Fruit fly (Drosophila melanogaster) whole organism, embryonic: ENCODE data around the gene CG42784.

Source experiments
- Abd-B ChIP-seq: fragments of 200-800 bp; sonication (Bioruptor generic); optimal IDR thresholded peaks from 2 replicates; lab custom pipeline; 2018; ENCODE audit warnings: missing biosample characterization, mild to moderate bottlenecking, missing genetic modification characterization, moderate library complexity
- Adf1 ChIP-seq: fragments of 200-800 bp; sonication (Bioruptor generic); IDR thresholded peaks from 2 replicates; pipeline ENCODE4 v1.3.6; 2022; ENCODE audit warnings: missing biosample characterization, missing genetic modification characterization
- CG11247 ChIP-seq: fragments of 200-800 bp; sonication (Bioruptor generic); IDR thresholded peaks from 2 replicates; pipeline ENCODE4 v1.3.6; 2022; ENCODE audit warnings: missing biosample characterization, missing genetic modification characterization
- CG11456 ChIP-seq: fragments of 200-800 bp; sonication (Bioruptor generic); IDR thresholded peaks from 3 replicates; pipeline ENCODE4 v1.3.6; 2022; ENCODE audit warnings: missing biosample characterization, missing genetic modification characterization
- CG11504 ChIP-seq: fragments of 200-800 bp; sonication (Bioruptor generic); optimal IDR thresholded peaks from 3 replicates; lab custom pipeline; 2019; ENCODE audit warnings: missing biosample characterization, mild to moderate bottlenecking, missing genetic modification characterization, moderate library complexity
- CG13123 ChIP-seq: fragments of 200-800 bp; sonication (Bioruptor generic); optimal IDR thresholded peaks from 2 replicates; lab custom pipeline; 2016; ENCODE audit warnings: missing biosample characterization, missing genetic modification characterization
- CG1647 ChIP-seq: fragments of 200-800 bp; sonication (Bioruptor generic); optimal IDR thresholded peaks from 3 replicates; lab custom pipeline; 2016; ENCODE audit warnings: missing biosample characterization, missing genetic modification characterization
- CG17802 ChIP-seq: fragments of 200-800 bp; sonication (Bioruptor generic); optimal IDR thresholded peaks from 2 replicates; lab custom pipeline; 2018; ENCODE audit warnings: missing biosample characterization, mild to moderate bottlenecking, missing genetic modification characterization, moderate library complexity
- CG18476 ChIP-seq: fragments of 200-800 bp; sonication (Bioruptor generic); optimal IDR thresholded peaks from 2 replicates; lab custom pipeline; 2016; ENCODE audit warnings: missing biosample characterization, mild to moderate bottlenecking, missing genetic modification characterization
- CG18619 ChIP-seq: fragments of 200-800 bp; sonication (Bioruptor generic); optimal IDR thresholded peaks from 3 replicates; lab custom pipeline; 2017; ENCODE audit warnings: missing biosample characterization, mild to moderate bottlenecking, missing genetic modification characterization
- CG3163 ChIP-seq: fragments of 200-800 bp; sonication (Bioruptor generic); optimal IDR thresholded peaks from 3 replicates; lab custom pipeline; 2016; ENCODE audit warnings: missing biosample characterization, missing genetic modification characterization
- CG33557 ChIP-seq: fragments of 200-800 bp; sonication (Bioruptor generic); optimal IDR thresholded peaks from 2 replicates; lab custom pipeline; 2019; ENCODE audit warnings: missing biosample characterization, mild to moderate bottlenecking, missing genetic modification characterization, moderate library complexity
- CG3726 ChIP-seq: fragments of 200-800 bp; sonication (Bioruptor generic); IDR thresholded peaks from 3 replicates; pipeline ENCODE4, ENCODE4 v1.3.6; 2022; ENCODE audit warnings: missing biosample characterization, missing genetic modification characterization
- CG3847 ChIP-seq: fragments of 200-800 bp; sonication (Bioruptor generic); IDR thresholded peaks from 2 replicates; pipeline ENCODE4 v1.3.6; 2022; ENCODE audit warnings: missing biosample characterization, missing genetic modification characterization
- CG4404 ChIP-seq: fragments of 200-800 bp; sonication (Bioruptor generic); IDR thresholded peaks from 2 replicates; pipeline ENCODE4 v1.3.6; 2022; ENCODE audit warnings: missing biosample characterization, missing genetic modification characterization
- CG5245 ChIP-seq: fragments of 200-800 bp; sonication (Bioruptor generic); optimal IDR thresholded peaks from 3 replicates; lab custom pipeline; 2016; ENCODE audit warnings: missing biosample characterization, missing genetic modification characterization
- CG6254 ChIP-seq: fragments of 200-800 bp; sonication (Bioruptor generic); optimal IDR thresholded peaks from 3 replicates; lab custom pipeline; 2017; ENCODE audit warnings: mild to moderate bottlenecking, missing biosample characterization, missing genetic modification reagents, missing genetic modification characterization
- CG6854 ChIP-seq: fragments of 200-800 bp; sonication (Bioruptor generic); optimal IDR thresholded peaks from 3 replicates; lab custom pipeline; 2017; ENCODE audit warnings: missing biosample characterization, mild to moderate bottlenecking, missing genetic modification characterization
- CG7839 ChIP-seq: fragments of 200-800 bp; sonication (Bioruptor generic); optimal IDR thresholded peaks from 3 replicates; lab custom pipeline; 2018; ENCODE audit warnings: missing biosample characterization, mild to moderate bottlenecking, missing genetic modification characterization, moderate library complexity
- CG7963 ChIP-seq: fragments of 200-800 bp; sonication (Bioruptor generic); IDR thresholded peaks from 3 replicates; pipeline ENCODE4 v1.3.6; 2022; ENCODE audit warnings: missing biosample characterization, missing genetic modification characterization; ENCODE audit not compliant: partially characterized antibody
- Chrac-16 ChIP-seq: fragments of 200-800 bp; sonication (Bioruptor generic); optimal IDR thresholded peaks from 3 replicates; lab custom pipeline; 2016; ENCODE audit warnings: missing biosample characterization, missing genetic modification characterization
- CoRest ChIP-seq: fragments of 200-800 bp; sonication (Bioruptor generic); optimal IDR thresholded peaks from 3 replicates; lab custom pipeline; 2018; ENCODE audit warnings: missing biosample characterization, mild to moderate bottlenecking, missing genetic modification characterization, moderate library complexity
- Dip2 ChIP-seq: fragments of 200-800 bp; sonication (Bioruptor generic); IDR thresholded peaks from 2 replicates; pipeline ENCODE4 v1.3.6; 2022; ENCODE audit warnings: missing biosample characterization, missing genetic modification characterization
- H2.0 ChIP-seq: fragments of 200-800 bp; sonication (Bioruptor generic); IDR thresholded peaks from 2 replicates; pipeline ENCODE4 v1.3.6; 2022; ENCODE audit warnings: missing biosample characterization, missing genetic modification characterization
- Hr39 ChIP-seq: fragments of >200 bp; optimal IDR thresholded peaks from 2 replicates; lab custom pipeline; 2017
- NC2α ChIP-seq: fragments of 200-800 bp; sonication (Bioruptor generic); optimal IDR thresholded peaks from 2 replicates; lab custom pipeline; 2016; ENCODE audit warnings: missing biosample characterization, missing genetic modification characterization
- NFAT ChIP-seq: fragments of 200-800 bp; sonication (Bioruptor generic); IDR thresholded peaks from 2 replicates; pipeline ENCODE4 v1.3.6; 2022; ENCODE audit warnings: missing biosample characterization, missing genetic modification characterization
- NK7.1 ChIP-seq: fragments of 200-800 bp; sonication (Bioruptor generic); optimal IDR thresholded peaks from 3 replicates; lab custom pipeline; 2016; ENCODE audit warnings: missing biosample characterization, missing genetic modification characterization
- Nf-YA ChIP-seq: fragments of 200-800 bp; sonication (Bioruptor generic); IDR thresholded peaks from 2 replicates; pipeline ENCODE4 v1.3.6; 2022; ENCODE audit warnings: missing biosample characterization, missing genetic modification characterization
- Nf-YC ChIP-seq: fragments of 200-800 bp; optimal IDR thresholded peaks from 3 replicates; lab custom pipeline; 2019; ENCODE audit warnings: missing biosample characterization, mild to moderate bottlenecking, missing genetic modification characterization, moderate library complexity
- Rfx ChIP-seq: fragments of 200-800 bp; sonication (Bioruptor generic); IDR thresholded peaks from 2 replicates; pipeline ENCODE4 v1.3.6; 2022; ENCODE audit warnings: missing biosample characterization, missing genetic modification characterization
- Sin3A ChIP-seq: fragments of >200 bp; optimal IDR thresholded peaks from 2 replicates; lab custom pipeline; 2018
- Xrp1 ChIP-seq: fragments of 200-800 bp; sonication (Bioruptor generic); IDR thresholded peaks from 2 replicates; pipeline ENCODE4 v1.3.6; 2022; ENCODE audit warnings: missing biosample characterization, missing genetic modification characterization
- bowl ChIP-seq: fragments of 200-800 bp; sonication (Bioruptor generic); IDR thresholded peaks from 2 replicates; pipeline ENCODE4 v1.3.6; 2022; ENCODE audit warnings: missing biosample characterization, missing genetic modification characterization
- chm ChIP-seq: fragments of 200-800 bp; sonication (Bioruptor generic); IDR thresholded peaks from 2 replicates; pipeline ENCODE4 v1.3.6; 2022; ENCODE audit warnings: missing biosample characterization, missing genetic modification characterization
- ci ChIP-seq: fragments of 200-800 bp; sonication (Bioruptor generic); IDR thresholded peaks from 3 replicates; pipeline ENCODE4 v1.3.6; 2022; ENCODE audit warnings: missing biosample characterization, missing genetic modification characterization
- crol ChIP-seq: fragments of 200-800 bp; sonication (Bioruptor generic); IDR thresholded peaks from 2 replicates; pipeline ENCODE4 v1.3.6; 2022; ENCODE audit warnings: missing biosample characterization, missing genetic modification characterization
- dpn ChIP-seq, 2 experiments: fragments of 200-800 bp; sonication (Bioruptor generic); optimal IDR thresholded peaks; 3 replicates each; lab custom pipeline; 2016; ENCODE audit warnings: missing biosample characterization in 2 of 2, missing genetic modification characterization in 2 of 2
- fu2 ChIP-seq: fragments of 200-800 bp; sonication (Bioruptor generic); optimal IDR thresholded peaks from 2 replicates; lab custom pipeline; 2016; ENCODE audit warnings: missing biosample characterization, missing genetic modification characterization
- grau ChIP-seq: fragments of 200-800 bp; optimal IDR thresholded peaks from 3 replicates; lab custom pipeline; 2019; ENCODE audit warnings: missing biosample characterization, mild to moderate bottlenecking, missing genetic modification characterization, moderate library complexity
- gsb ChIP-seq: fragments of 200-800 bp; sonication (Bioruptor generic); IDR thresholded peaks from 2 replicates; pipeline ENCODE4 v1.3.6; 2022; ENCODE audit warnings: missing biosample characterization, missing genetic modification characterization
- h ChIP-seq: fragments of >200 bp; optimal IDR thresholded peaks from 2 replicates; lab custom pipeline; 2017
- jing ChIP-seq: fragments of 200-800 bp; sonication (Bioruptor generic); optimal IDR thresholded peaks from 2 replicates; lab custom pipeline; 2018; ENCODE audit warnings: missing biosample characterization, mild to moderate bottlenecking, missing genetic modification characterization
- luna ChIP-seq: fragments of 200-800 bp; sonication (Bioruptor generic); optimal IDR thresholded peaks from 2 replicates; lab custom pipeline; 2016; ENCODE audit warnings: missing biosample characterization, missing genetic modification characterization
- nom ChIP-seq: fragments of 200-800 bp; sonication (Bioruptor generic); optimal IDR thresholded peaks from 2 replicates; lab custom pipeline; 2017; ENCODE audit warnings: missing biosample characterization, missing genetic modification characterization, mild to moderate bottlenecking, moderate library complexity, missing genetic modification reagents
- run ChIP-seq: fragments of 200-800 bp; sonication (Bioruptor generic); optimal IDR thresholded peaks from 3 replicates; lab custom pipeline; 2018; ENCODE audit warnings: missing biosample characterization, mild to moderate bottlenecking, missing genetic modification characterization
- seq ChIP-seq: fragments of 200-800 bp; sonication (Bioruptor generic); IDR thresholded peaks from 2 replicates; pipeline ENCODE4 v1.3.6; 2022; ENCODE audit warnings: missing biosample characterization, missing genetic modification characterization
- sim ChIP-seq: fragments of 200-800 bp; sonication (Bioruptor generic); IDR thresholded peaks from 2 replicates; pipeline ENCODE4 v1.3.6; 2022; ENCODE audit warnings: missing biosample characterization, missing genetic modification characterization
- sima ChIP-seq: fragments of 200-800 bp; sonication (Bioruptor generic); optimal IDR thresholded peaks from 2 replicates; lab custom pipeline; 2016; ENCODE audit warnings: missing biosample characterization, missing genetic modification characterization
- slbo ChIP-seq: fragments of 200-800 bp; sonication (Bioruptor generic); IDR thresholded peaks from 2 replicates; pipeline ENCODE4 v1.3.6; 2022; ENCODE audit warnings: missing biosample characterization, missing genetic modification characterization
- slou ChIP-seq: fragments of 200-800 bp; sonication (Bioruptor generic); optimal IDR thresholded peaks from 3 replicates; lab custom pipeline; 2016; ENCODE audit warnings: missing biosample characterization, missing genetic modification characterization
- stc ChIP-seq: fragments of 200-800 bp; sonication (Bioruptor generic); IDR thresholded peaks from 2 replicates; pipeline ENCODE4 v1.3.6; 2022; ENCODE audit warnings: missing biosample characterization, missing genetic modification characterization
- vfl ChIP-seq: fragments of 200-800 bp; sonication (Bioruptor generic); optimal IDR thresholded peaks from 2 replicates; lab custom pipeline; 2016; ENCODE audit warnings: missing biosample characterization, missing genetic modification characterization
- z ChIP-seq: fragments of 200-800 bp; sonication (Bioruptor generic); IDR thresholded peaks from 3 replicates; pipeline ENCODE4 v1.3.6; 2022; ENCODE audit warnings: missing biosample characterization, missing genetic modification characterization

CG42784 gene

dm6 chr2L:13368940-13369339 is 46.3 kb upstream of the CG42784 start, which contains the start of gene CG31855 (continued):
- TF ChIP-seq Nf-YC (tag; lab: Kevin White, UChicago) (peak; percentile 66), CG6254 (peak; percentile 17), CG4404 (GFP tag; lab: Robert Waterston, UW) (peak; percentile 56), stc (GFP tag; lab: Robert Waterston, UW) (peak; percentile 76), CG33557 (peak; percentile 67), CG11247 (GFP tag; lab: Robert Waterston, UW) (peak; percentile 85), CG18619 (peak; percentile 78), CG5245 (GFP tag; lab: Kevin White, UChicago) (peak; percentile 79), CG11456 (peak; percentile 90), slou (GFP tag; lab: Kevin White, UChicago) (peak; percentile 80), Sin3A (lab: Kevin White, UChicago) (no peak), gsb (GFP tag; lab: Robert Waterston, UW) (peak; percentile 52; the same call in 1 of the 2 replicates), fu2 (GFP tag; lab: Kevin White, UChicago) (peak; percentile 69), dpn (GFP tag; optimal IDR thresholded peaks at IDR 0.05; lab: Kevin White, UChicago) (peak; percentile 80 to 90), NK7.1 (GFP tag; lab: Kevin White, UChicago) (no peak), NC2α (GFP tag; lab: Kevin White, UChicago) (no peak), grau (tag; lab: Kevin White, UChicago) (peak; percentile 83), bowl (GFP tag; lab: Robert Waterston, UW) (no peak), z (no peak), sima (GFP tag; lab: Kevin White, UChicago) (no peak), ci (peak; percentile 84), Adf1 (GFP tag; lab: Robert Waterston, UW) (no peak; the same call in 1 of the 2 replicates), crol (GFP tag; lab: Robert Waterston, UW) (no peak), H2.0 (GFP tag; lab: Robert Waterston, UW) (peak; percentile 78), CG3726 (peak; percentile 52; the same call in 1 of the 3 replicates), CG7963 (GFP tag; lab: Robert Waterston, UW) (no peak), jing (GFP tag; lab: Kevin White, UChicago) (no peak), nom (peak; percentile 73), h (lab: Kevin White, UChicago) (no peak), vfl (peak; percentile 80), CG11504 (tag; lab: Kevin White, UChicago) (peak; percentile 80)

dm6 chr2L:13370762-13371161 is 44.5 kb upstream of the CG42784 start, which contains the start of gene ND-B22:
ND-B22 (minus strand) TSS chr2L:13371110.
- TF ChIP-seq CG7839 (tag; lab: Kevin White, UChicago) (peak; percentile 41), CG1647 (GFP tag; lab: Kevin White, UChicago) (peak; percentile 54), luna (no peak), Dip2 (GFP tag; lab: Robert Waterston, UW) (no peak), Xrp1 (GFP tag; lab: Robert Waterston, UW) (no peak; the same call in 1 of the 2 replicates), Nf-YA (GFP tag; lab: Robert Waterston, UW) (no peak), CG6854 (GFP tag; lab: Kevin White, UChicago) (no peak), Rfx (GFP tag; lab: Robert Waterston, UW) (peak; percentile 70), NFAT (no peak; the same call in 1 of the 2 replicates), CoRest (tag; lab: Kevin White, UChicago) (peak; percentile 6), Adf1 (GFP tag; lab: Robert Waterston, UW) (no peak; the same call in 1 of the 2 replicates), CG18476 (GFP tag; lab: Kevin White, UChicago) (peak; percentile 1), chm (GFP tag; lab: Robert Waterston, UW) (no peak), CG3163 (GFP tag; lab: Kevin White, UChicago) (no peak), run (tag; lab: Kevin White, UChicago) (peak; percentile 12), CG5245 (GFP tag; lab: Kevin White, UChicago) (peak; percentile 25), sim (GFP tag; lab: Robert Waterston, UW) (no peak), CG13123 (no peak), Chrac-16 (GFP tag; lab: Kevin White, UChicago) (peak; percentile 15), CG17802 (peak; percentile 32), Abd-B (GFP tag; lab: Kevin White, UChicago) (no peak), Hr39 (lab: Kevin White, UChicago) (no peak), seq (GFP tag; lab: Robert Waterston, UW) (no peak), slbo (GFP tag; lab: Robert Waterston, UW) (peak; percentile 69), CG3847 (GFP tag; lab: Robert Waterston, UW) (peak; percentile 83)
